Worm (Caenorhabditis elegans): ENCODE measurements around the gene ZK673.1.
"Not testable (repeated sequence)": the region's sequence is repeated elsewhere in the genome, so short reads cannot be mapped to it uniquely, and the experiment has no call there.

The ZK673.1 gene

ce11 chrII:10479348-10479747 is 36.4 kb downstream of the ZK673.1 start, which contains the start of gene clec-59:
Gene clec-59, minus strand, starts transcription at chrII:10479448.
- TF ChIP-seq ceh-13 (GFP tag; optimal IDR thresholded peaks at IDR 0.05) (no peak), ceh-36 (tag; optimal IDR thresholded peaks at IDR 0.05) (no peak)

ce11 chrII:10480043-10480442 is 37.1 kb downstream of the ZK673.1 start:
- TF ChIP-seq ceh-36 (tag; optimal IDR thresholded peaks at IDR 0.05), result no peak
- TF ChIP-seq ceh-13 (GFP tag; optimal IDR thresholded peaks at IDR 0.05), result no peak
- TF ChIP-seq ets-7 (tag; optimal IDR thresholded peaks at IDR 0.05), result no peak
- TF ChIP-seq hmbx-1 (tag; optimal IDR thresholded peaks at IDR 0.05), result no peak
- no peak for TF ChIP-seq tbx-37 (GFP tag; conservative IDR thresholded peaks at IDR 0.05)
- no peak for TF ChIP-seq tra-4 (tag; optimal IDR thresholded peaks at IDR 0.05)
- TF ChIP-seq ama-1 (optimal IDR thresholded peaks at IDR 0.05), result no peak
- no peak for TF ChIP-seq flt-1 (GFP tag; IDR thresholded peaks at IDR 0.05)
- no peak for TF ChIP-seq tbx-11 (GFP tag; IDR thresholded peaks at IDR 0.05)
- TF ChIP-seq B0310.2 (tag; optimal IDR thresholded peaks at IDR 0.05), result no peak
- no peak for TF ChIP-seq scrt-1 (GFP tag; IDR thresholded peaks at IDR 0.05)
- TF ChIP-seq pes-1 (GFP tag; IDR thresholded peaks at IDR 0.05), result no peak
- TF ChIP-seq F13C5.2 (tag; optimal IDR thresholded peaks at IDR 0.05), result no peak
- TF ChIP-seq hnd-1 (tag; optimal IDR thresholded peaks at IDR 0.05), result no peak
- TF ChIP-seq hmg-4 (GFP tag; optimal IDR thresholded peaks at IDR 0.05), result no peak
- TF ChIP-seq aly-1 (tag; optimal IDR thresholded peaks at IDR 0.05), result no peak
- no peak for TF ChIP-seq sea-1 (GFP tag; conservative IDR thresholded peaks at IDR 0.05)

ce11 chrII:10481824-10482556 is 39.0 kb downstream of the ZK673.1 start, which contains the start of the genes clec-60 and ZK666.11:
Gene clec-60, minus strand, starts transcription at chrII:10481874.
Gene ZK666.11, plus strand, starts transcription at chrII:10482522.
- TF ChIP-seq scrt-1 (GFP tag; IDR thresholded peaks at IDR 0.05), result no peak
- TF ChIP-seq F13C5.2 (tag; optimal IDR thresholded peaks at IDR 0.05), result no peak
- TF ChIP-seq ceh-13 (GFP tag; optimal IDR thresholded peaks at IDR 0.05), result no peak
- TF ChIP-seq ets-7 (tag; optimal IDR thresholded peaks at IDR 0.05), result no peak

ce11 chrII:10482899-10483298 is 40.0 kb downstream of the ZK673.1 start:
- TF ChIP-seq ama-1 (optimal IDR thresholded peaks at IDR 0.05) (no peak), F13C5.2 (tag; optimal IDR thresholded peaks at IDR 0.05) (no peak), ceh-36 (tag; optimal IDR thresholded peaks at IDR 0.05) (no peak), hnd-1 (tag; optimal IDR thresholded peaks at IDR 0.05) (no peak), tbx-37 (GFP tag; conservative IDR thresholded peaks at IDR 0.05) (no peak), pes-1 (GFP tag; IDR thresholded peaks at IDR 0.05) (no peak), hmg-4 (GFP tag; optimal IDR thresholded peaks at IDR 0.05) (no peak), tbx-11 (GFP tag; IDR thresholded peaks at IDR 0.05) (no peak), scrt-1 (GFP tag; IDR thresholded peaks at IDR 0.05) (no peak), ets-7 (tag; optimal IDR thresholded peaks at IDR 0.05) (no peak), hmbx-1 (tag; optimal IDR thresholded peaks at IDR 0.05) (no peak), flt-1 (GFP tag; IDR thresholded peaks at IDR 0.05) (no peak), sea-1 (GFP tag; conservative IDR thresholded peaks at IDR 0.05) (no peak), aly-1 (tag; optimal IDR thresholded peaks at IDR 0.05) (no peak), tra-4 (tag; optimal IDR thresholded peaks at IDR 0.05) (no peak), ceh-13 (GFP tag; optimal IDR thresholded peaks at IDR 0.05) (no peak), B0310.2 (tag; optimal IDR thresholded peaks at IDR 0.05) (no peak)

- TF ChIP-seq hmg-4 (GFP tag; optimal IDR thresholded peaks at IDR 0.05) (no peak), ama-1 (optimal IDR thresholded peaks at IDR 0.05) (no peak), scrt-1 (GFP tag; IDR thresholded peaks at IDR 0.05) (no peak), hmbx-1 (tag; optimal IDR thresholded peaks at IDR 0.05) (no peak), aly-1 (tag; optimal IDR thresholded peaks at IDR 0.05) (no peak), pes-1 (GFP tag; IDR thresholded peaks at IDR 0.05) (no peak), hnd-1 (tag; optimal IDR thresholded peaks at IDR 0.05) (no peak), ceh-13 (GFP tag; optimal IDR thresholded peaks at IDR 0.05) (no peak), F13C5.2 (tag; optimal IDR thresholded peaks at IDR 0.05) (no peak), tbx-11 (GFP tag; IDR thresholded peaks at IDR 0.05) (no peak), sea-1 (GFP tag; conservative IDR thresholded peaks at IDR 0.05) (no peak), B0310.2 (tag; optimal IDR thresholded peaks at IDR 0.05) (no peak), ceh-36 (tag; optimal IDR thresholded peaks at IDR 0.05) (no peak)
These were observed 40.9 kb downstream of the ZK673.1 start for ce11 chrII:10483860-10484259.

- TF ChIP-seq hnd-1 (tag; optimal IDR thresholded peaks at IDR 0.05), result no peak
These were observed 42.7 kb downstream of the ZK673.1 start for ce11 chrII:10485640-10486039.

- no peak for TF ChIP-seq hmg-4 (GFP tag; optimal IDR thresholded peaks at IDR 0.05)
- no peak for TF ChIP-seq tbx-11 (GFP tag; IDR thresholded peaks at IDR 0.05)
- TF ChIP-seq ets-7 (tag; optimal IDR thresholded peaks at IDR 0.05), result no peak
- TF ChIP-seq hmbx-1 (tag; optimal IDR thresholded peaks at IDR 0.05), result no peak
These were observed 43.8 kb downstream of the ZK673.1 start, which contains the start of gene ZK666.15 for ce11 chrII:10486738-10487137. Gene ZK666.15, plus strand, starts transcription at chrII:10487038.

ce11 chrII:10490329-10490728 is 47.4 kb downstream of the ZK673.1 start, which contains the start of gene clec-61:
Gene clec-61, minus strand, starts transcription at chrII:10490537.
- TF ChIP-seq hmg-4 (GFP tag; optimal IDR thresholded peaks at IDR 0.05), result no peak

ce11 chrII:10493034-10493433 is 50.1 kb downstream of the ZK673.1 start, which contains the start of gene ZK666.8:
Gene ZK666.8, minus strand, starts transcription at chrII:10493134.
- not testable (repeated sequence) for TF ChIP-seq aly-1 (tag; optimal IDR thresholded peaks at IDR 0.05); ama-1 (optimal IDR thresholded peaks at IDR 0.05); hmbx-1 (tag; optimal IDR thresholded peaks at IDR 0.05)

Data from whole organism, early embryonic.